Fruit fly (Drosophila melanogaster) whole organism, embryonic: ENCODE results near the gene BOD1.
A peak's percentile ranks its signal among the peaks of the same experiment; 100 is the strongest.

Experiments
- Abd-B ChIP-seq: fragments of 200-800 bp; sonication (Bioruptor generic); optimal IDR thresholded peaks from 2 replicates; lab custom pipeline; 2018; ENCODE audit warnings: missing biosample characterization, mild to moderate bottlenecking, missing genetic modification characterization, moderate library complexity
- Ada2b ChIP-seq: fragments of 200-800 bp; sonication (Bioruptor generic); IDR thresholded peaks from 2 replicates; pipeline ENCODE4 v1.3.6; 2022; ENCODE audit warnings: missing biosample characterization, missing genetic modification characterization
- Atf6 ChIP-seq: fragments of 200-800 bp; sonication (Bioruptor generic); IDR thresholded peaks from 2 replicates; pipeline ENCODE4 v1.3.6; 2022; ENCODE audit warnings: missing biosample characterization, missing genetic modification characterization
- BEAF-32 ChIP-seq: fragments of 200-800 bp; sonication (Bioruptor generic); optimal IDR thresholded peaks from 3 replicates; lab custom pipeline; 2017; ENCODE audit warnings: missing biosample characterization, missing genetic modification characterization, mild to moderate bottlenecking, moderate library complexity, missing genetic modification reagents
- C15 ChIP-seq: fragments of 200-800 bp; sonication (Bioruptor generic); IDR thresholded peaks from 3 replicates; pipeline ENCODE4 v1.3.6; 2022; ENCODE audit warnings: missing biosample characterization, missing genetic modification characterization
- CG1024 ChIP-seq: fragments of 200-800 bp; sonication (Bioruptor generic); IDR thresholded peaks from 2 replicates; pipeline ENCODE4 v1.3.6; 2022; ENCODE audit warnings: missing biosample characterization, missing genetic modification characterization
- CG10431 ChIP-seq: fragments of 200-800 bp; sonication (Bioruptor generic); optimal IDR thresholded peaks from 3 replicates; lab custom pipeline; 2018; ENCODE audit warnings: missing biosample characterization, mild to moderate bottlenecking, missing genetic modification characterization
- CG10959 ChIP-seq: fragments of 200-800 bp; sonication (Bioruptor generic); IDR thresholded peaks from 2 replicates; pipeline ENCODE4 v1.3.6; 2022; ENCODE audit warnings: missing biosample characterization, missing genetic modification characterization
- CG11247 ChIP-seq: fragments of 200-800 bp; sonication (Bioruptor generic); IDR thresholded peaks from 2 replicates; pipeline ENCODE4 v1.3.6; 2022; ENCODE audit warnings: missing biosample characterization, missing genetic modification characterization
- CG12391 ChIP-seq: fragments of 200-800 bp; sonication (Bioruptor generic); optimal IDR thresholded peaks from 3 replicates; lab custom pipeline; 2018; ENCODE audit warnings: missing biosample characterization, mild to moderate bottlenecking, missing genetic modification characterization, moderate library complexity
- CG13894 ChIP-seq: fragments of 200-800 bp; sonication (Bioruptor generic); optimal IDR thresholded peaks from 3 replicates; lab custom pipeline; 2018; ENCODE audit warnings: missing biosample characterization, mild to moderate bottlenecking, missing genetic modification characterization, moderate library complexity
- CG14965 ChIP-seq: fragments of 200-800 bp; sonication (Bioruptor generic); optimal IDR thresholded peaks from 2 replicates; lab custom pipeline; 2016; ENCODE audit warnings: missing biosample characterization, missing genetic modification characterization, borderline replicate concordance
- CG16813 ChIP-seq: fragments of 200-800 bp; sonication (Bioruptor generic); IDR thresholded peaks from 3 replicates; pipeline ENCODE4 v1.3.6; 2022; ENCODE audit warnings: missing biosample characterization, missing genetic modification characterization; ENCODE audit not compliant: partially characterized antibody
- CG2199 ChIP-seq: fragments of 200-800 bp; sonication (Bioruptor generic); IDR thresholded peaks from 3 replicates; pipeline ENCODE4 v1.3.6; 2022; ENCODE audit warnings: missing biosample characterization, missing genetic modification characterization
- CG31365 ChIP-seq: fragments of 200-800 bp; sonication (Bioruptor generic); optimal IDR thresholded peaks from 2 replicates; lab custom pipeline; 2018; ENCODE audit warnings: missing biosample characterization, mild to moderate bottlenecking, missing genetic modification characterization
- CG4404 ChIP-seq: fragments of 200-800 bp; sonication (Bioruptor generic); IDR thresholded peaks from 2 replicates; pipeline ENCODE4 v1.3.6; 2022; ENCODE audit warnings: missing biosample characterization, missing genetic modification characterization
- CG4820 ChIP-seq: fragments of 200-800 bp; sonication (Bioruptor generic); optimal IDR thresholded peaks from 3 replicates; lab custom pipeline; 2016; ENCODE audit warnings: missing biosample characterization, missing genetic modification characterization
- CG6689 ChIP-seq: fragments of 200-800 bp; sonication (Bioruptor generic); IDR thresholded peaks from 2 replicates; pipeline ENCODE4 v1.3.6; 2022; ENCODE audit warnings: missing biosample characterization, missing genetic modification characterization
- CG7839 ChIP-seq: fragments of 200-800 bp; sonication (Bioruptor generic); optimal IDR thresholded peaks from 3 replicates; lab custom pipeline; 2018; ENCODE audit warnings: missing biosample characterization, mild to moderate bottlenecking, missing genetic modification characterization, moderate library complexity
- CTCF ChIP-seq: fragments of 200-800 bp; sonication (Bioruptor generic); optimal IDR thresholded peaks from 2 replicates; lab custom pipeline; 2017; ENCODE audit warnings: missing biosample characterization, mild to moderate bottlenecking, missing genetic modification characterization, moderate library complexity
- CkIIα-i1 ChIP-seq: fragments of 200-800 bp; sonication (Bioruptor generic); IDR thresholded peaks from 2 replicates; pipeline ENCODE4 v1.3.6; 2022; ENCODE audit warnings: missing biosample characterization, missing genetic modification characterization
- Deaf1 ChIP-seq: fragments of 200-800 bp; optimal IDR thresholded peaks from 3 replicates; lab custom pipeline; 2019; ENCODE audit warnings: missing biosample characterization, mild to moderate bottlenecking, missing genetic modification characterization, moderate library complexity
- Dip2 ChIP-seq: fragments of 200-800 bp; sonication (Bioruptor generic); IDR thresholded peaks from 2 replicates; pipeline ENCODE4 v1.3.6; 2022; ENCODE audit warnings: missing biosample characterization, missing genetic modification characterization
- Kr ChIP-seq: fragments of 200-800 bp; sonication (Bioruptor generic); optimal IDR thresholded peaks from 2 replicates; lab custom pipeline; 2017; ENCODE audit warnings: missing biosample characterization, mild to moderate bottlenecking, missing genetic modification characterization
- Lhr ChIP-seq: fragments of 200-800 bp; sonication (Bioruptor generic); optimal IDR thresholded peaks from 3 replicates; lab custom pipeline; 2017; ENCODE audit warnings: mild to moderate bottlenecking, missing biosample characterization, missing genetic modification reagents, missing genetic modification characterization
- Oli ChIP-seq: fragments of 200-800 bp; sonication (Bioruptor generic); optimal IDR thresholded peaks from 2 replicates; lab custom pipeline; 2018; ENCODE audit warnings: missing biosample characterization, mild to moderate bottlenecking, missing genetic modification characterization, moderate library complexity
- Optix ChIP-seq: fragments of 200-800 bp; sonication (Bioruptor generic); IDR thresholded peaks from 3 replicates; pipeline ENCODE4 v1.3.6; 2022; ENCODE audit warnings: missing biosample characterization, missing genetic modification characterization
- Ravus ChIP-seq: fragments of 200-800 bp; sonication (Bioruptor generic); IDR thresholded peaks from 2 replicates; pipeline ENCODE4 v1.3.6; 2022; ENCODE audit warnings: missing biosample characterization, missing genetic modification characterization
- Sin3A ChIP-seq: fragments of >200 bp; optimal IDR thresholded peaks from 2 replicates; lab custom pipeline; 2018
- Spps ChIP-seq: fragments of 200-800 bp; sonication (Bioruptor generic); optimal IDR thresholded peaks from 2 replicates; lab custom pipeline; 2018; ENCODE audit warnings: missing biosample characterization, mild to moderate bottlenecking, missing genetic modification characterization
- YL-1 ChIP-seq: fragments of 200-800 bp; sonication (Bioruptor generic); optimal IDR thresholded peaks from 3 replicates; lab custom pipeline; 2017; ENCODE audit warnings: missing biosample characterization, mild to moderate bottlenecking, missing genetic modification characterization
- cas ChIP-seq: fragments of 200-800 bp; sonication (Bioruptor generic); IDR thresholded peaks from 2 replicates; pipeline ENCODE4 v1.3.6; 2022; ENCODE audit warnings: missing biosample characterization, missing genetic modification characterization
- cato ChIP-seq: fragments of 200-800 bp; sonication (Bioruptor generic); optimal IDR thresholded peaks from 2 replicates; lab custom pipeline; 2016; ENCODE audit warnings: missing biosample characterization, missing genetic modification characterization, borderline replicate concordance
- crc ChIP-seq: fragments of 200-800 bp; sonication (Bioruptor generic); optimal IDR thresholded peaks from 2 replicates; lab custom pipeline; 2016; ENCODE audit warnings: missing biosample characterization, missing genetic modification characterization
- esg ChIP-seq: fragments of 200-800 bp; sonication (Bioruptor generic); conservative IDR thresholded peaks from 2 replicates; pipeline ENCODE4 v1.3.6; 2022; ENCODE audit warnings: missing biosample characterization, missing genetic modification characterization
- fd3F ChIP-seq: fragments of 200-800 bp; sonication (Bioruptor generic); optimal IDR thresholded peaks from 2 replicates; lab custom pipeline; 2018; ENCODE audit warnings: missing biosample characterization, mild to moderate bottlenecking, missing genetic modification characterization, moderate library complexity
- gem ChIP-seq: fragments of 200-800 bp; sonication (Bioruptor generic); optimal IDR thresholded peaks from 2 replicates; lab custom pipeline; 2019; ENCODE audit warnings: missing biosample characterization, mild to moderate bottlenecking, missing genetic modification characterization, moderate library complexity
- grau ChIP-seq: fragments of 200-800 bp; optimal IDR thresholded peaks from 3 replicates; lab custom pipeline; 2019; ENCODE audit warnings: missing biosample characterization, mild to moderate bottlenecking, missing genetic modification characterization, moderate library complexity
- ham ChIP-seq: fragments of 200-800 bp; sonication (Bioruptor generic); IDR thresholded peaks from 2 replicates; pipeline ENCODE4 v1.3.6; 2022; ENCODE audit warnings: missing biosample characterization, missing genetic modification characterization
- hkb ChIP-seq, 2 experiments: fragments of 200-800 bp in 1 of 2; fragments of >200 bp in 1 of 2; sonication (Bioruptor generic) in 1 of 2; IDR thresholded peaks in 1 of 2; optimal IDR thresholded peaks in 1 of 2; 2 replicates each; pipeline versions ENCODE4 v1.3.6 to Lab custom; 2017 to 2022; ENCODE audit warnings: missing biosample characterization in 1 of 2, missing genetic modification characterization in 1 of 2
- hth ChIP-seq: fragments of >200 bp; optimal IDR thresholded peaks from 2 replicates; lab custom pipeline; 2017; ENCODE audit warnings: inconsistent platforms
- insv ChIP-seq, 2 experiments: fragments of 200-800 bp; sonication (Bioruptor generic); optimal IDR thresholded peaks; 3 replicates each; lab custom pipeline; 2016 to 2018; ENCODE audit warnings: missing biosample characterization in 2 of 2, missing genetic modification characterization in 2 of 2
- klu ChIP-seq: fragments of 200-800 bp; sonication (Bioruptor generic); IDR thresholded peaks from 2 replicates; pipeline ENCODE4 v1.3.6; 2022; ENCODE audit warnings: missing biosample characterization, missing genetic modification characterization
- mirr ChIP-seq: fragments of 200-800 bp; sonication (Bioruptor generic); optimal IDR thresholded peaks from 3 replicates; lab custom pipeline; 2018; ENCODE audit warnings: missing biosample characterization, mild to moderate bottlenecking, missing genetic modification characterization
- nerfin-2 ChIP-seq: fragments of 200-800 bp; sonication (Bioruptor generic); IDR thresholded peaks from 2 replicates; pipeline ENCODE4 v1.3.6; 2022; ENCODE audit warnings: missing biosample characterization, missing genetic modification characterization; ENCODE audit not compliant: partially characterized antibody
- otp ChIP-seq: fragments of 200-800 bp; sonication (Bioruptor generic); IDR thresholded peaks from 3 replicates; pipeline ENCODE4, ENCODE4 v1.3.6; 2022; ENCODE audit warnings: missing biosample characterization, missing genetic modification characterization
- phol ChIP-seq: fragments of 200-800 bp; sonication (Bioruptor generic); optimal IDR thresholded peaks from 3 replicates; lab custom pipeline; 2018; ENCODE audit warnings: missing biosample characterization, mild to moderate bottlenecking, missing genetic modification characterization, moderate library complexity
- pros ChIP-seq: fragments of 200-800 bp; sonication (Bioruptor generic); optimal IDR thresholded peaks from 3 replicates; lab custom pipeline; 2019; ENCODE audit warnings: missing biosample characterization, mild to moderate bottlenecking, missing genetic modification characterization, moderate library complexity
- schlank ChIP-seq: fragments of 200-800 bp; sonication (Bioruptor generic); optimal IDR thresholded peaks from 2 replicates; lab custom pipeline; 2018; ENCODE audit warnings: missing biosample characterization, mild to moderate bottlenecking, missing genetic modification characterization
- slou ChIP-seq: fragments of 200-800 bp; sonication (Bioruptor generic); optimal IDR thresholded peaks from 3 replicates; lab custom pipeline; 2016; ENCODE audit warnings: missing biosample characterization, missing genetic modification characterization
- unpg ChIP-seq: fragments of 200-800 bp; sonication (Bioruptor generic); optimal IDR thresholded peaks from 3 replicates; lab custom pipeline; 2018; ENCODE audit warnings: missing biosample characterization, mild to moderate bottlenecking, missing genetic modification characterization, moderate library complexity
- vvl ChIP-seq: fragments of 200-800 bp; sonication (Bioruptor generic); IDR thresholded peaks from 2 replicates; pipeline ENCODE4 v1.3.6; 2022; ENCODE audit warnings: missing biosample characterization, missing genetic modification characterization

Gene BOD1

DNA sequence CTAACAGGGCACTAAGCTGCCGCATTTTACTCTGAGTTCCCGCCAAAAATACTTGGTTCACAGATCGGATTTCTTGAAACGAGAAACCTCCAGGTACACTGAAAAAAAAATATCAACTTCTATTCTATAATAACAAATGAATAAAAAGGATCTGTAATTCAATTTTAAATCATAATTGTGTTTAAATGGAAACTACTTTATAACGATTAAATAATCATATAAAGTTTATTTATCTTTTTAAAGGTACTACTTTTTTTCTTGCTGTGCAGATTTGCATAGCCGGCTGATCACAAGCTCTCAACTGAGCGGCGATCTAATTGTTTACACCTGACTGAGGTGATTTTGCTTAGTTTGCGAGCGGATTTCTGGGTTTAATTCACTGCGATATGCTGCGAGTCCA, 49.3 kb downstream of the BOD1 start (continued):
- TF ChIP-seq hkb (optimal IDR thresholded peaks at IDR 0.05; lab: Kevin White, UChicago), result no peak
- TF ChIP-seq hkb (GFP tag; IDR thresholded peaks at IDR 0.05; lab: Robert Waterston, UW), result peak; percentile 53; the same call in 1 of the 2 replicates
- peak; percentile 67 for TF ChIP-seq cas
- TF ChIP-seq Oli (tag; lab: Kevin White, UChicago), result peak; percentile 69
- peak; percentile 7; the same call in 1 of the 2 replicates for TF ChIP-seq Ravus
- TF ChIP-seq grau (tag; lab: Kevin White, UChicago), result peak; percentile 80
- no peak for TF ChIP-seq BEAF-32
- no peak for TF ChIP-seq CTCF (GFP tag; lab: Kevin White, UChicago)
- no peak for TF ChIP-seq cato
- no peak for TF ChIP-seq CG1024 (GFP tag; lab: Robert Waterston, UW)
- no peak for TF ChIP-seq CG16813 (GFP tag; lab: Robert Waterston, UW)
- peak; percentile 58; the same call in 1 of the 2 replicates for TF ChIP-seq ham (GFP tag; lab: Robert Waterston, UW)
- peak; percentile 83 for TF ChIP-seq CG7839 (tag; lab: Kevin White, UChicago)
- no peak for TF ChIP-seq nerfin-2
- TF ChIP-seq insv (GFP tag; optimal IDR thresholded peaks at IDR 0.05; lab: Kevin White, UChicago), result no peak
- no peak for TF ChIP-seq mirr
- no peak for TF ChIP-seq CkIIα-i1 (GFP tag; lab: Robert Waterston, UW)
- TF ChIP-seq CG4404, result no peak
- TF ChIP-seq CG2199 (GFP tag; lab: Robert Waterston, UW), result no peak
- peak; percentile 56; the same call in 1 of the 3 replicates for TF ChIP-seq otp (GFP tag; lab: Robert Waterston, UW)
- peak; percentile 70 for TF ChIP-seq esg
- peak; percentile 46 for TF ChIP-seq CG4820 (GFP tag; lab: Kevin White, UChicago)
- no peak for TF ChIP-seq YL-1 (GFP tag; lab: Kevin White, UChicago)
- TF ChIP-seq crc (GFP tag; lab: Kevin White, UChicago), result no peak
- TF ChIP-seq Deaf1 (tag; lab: Kevin White, UChicago), result no peak
- TF ChIP-seq CG31365 (tag; lab: Kevin White, UChicago), result no peak
- TF ChIP-seq hth, result no peak
- no peak for TF ChIP-seq CG14965 (GFP tag; lab: Kevin White, UChicago)
- TF ChIP-seq Dip2 (GFP tag; lab: Robert Waterston, UW), result no peak
- 0 out of 3 replicates have a peak, but pooled peaks have one; percentile 6 for TF ChIP-seq C15 (GFP tag; lab: Robert Waterston, UW)
- no peak for TF ChIP-seq Spps (tag; lab: Kevin White, UChicago)
- no peak for TF ChIP-seq Sin3A (lab: Kevin White, UChicago)
- TF ChIP-seq gem, result peak; percentile 86
- TF ChIP-seq Lhr (GFP tag; lab: Kevin White, UChicago), result no peak
- TF ChIP-seq CG6689 (GFP tag; lab: Robert Waterston, UW), result peak; percentile 61
- TF ChIP-seq schlank, result no peak
- TF ChIP-seq phol (tag; lab: Kevin White, UChicago), result peak; percentile 76
- peak; percentile 73 for TF ChIP-seq vvl (GFP tag; lab: Robert Waterston, UW)
- TF ChIP-seq CG11247 (GFP tag; lab: Robert Waterston, UW), result peak; percentile 59; the same call in 1 of the 2 replicates
- peak; percentile 63 for TF ChIP-seq Ada2b (GFP tag; lab: Robert Waterston, UW)
- TF ChIP-seq pros (GFP tag; lab: Kevin White, UChicago), result no peak
- TF ChIP-seq CG13894 (tag; lab: Kevin White, UChicago), result peak; percentile 23
- TF ChIP-seq Kr, result no peak
- TF ChIP-seq Atf6, result peak; percentile 88
- TF ChIP-seq slou (GFP tag; lab: Kevin White, UChicago), result no peak
- no peak for TF ChIP-seq CG10959 (GFP tag; lab: Robert Waterston, UW)
- no peak for TF ChIP-seq CG10431 (GFP tag; lab: Kevin White, UChicago)
- TF ChIP-seq Optix, result peak; percentile 37; the same call in 1 of the 3 replicates
- TF ChIP-seq klu (GFP tag; lab: Robert Waterston, UW), result peak; percentile 69
- peak; percentile 49 for TF ChIP-seq Abd-B (GFP tag; lab: Kevin White, UChicago)
- peak; percentile 52 for TF ChIP-seq fd3F
- TF ChIP-seq CG12391, result peak; percentile 76
- peak; percentile 83 for TF ChIP-seq unpg
